Fruit fly (Drosophila melanogaster): ENCODE measurements around the gene Tsp66A.

The Tsp66A gene

dm6 chr3L:7471259-7471658, 6.0 kb downstream of the Tsp66A start, which contains the start of gene CG8541:
Gene CG8541 (plus strand): TSS chr3L:7471559.
- no peak for TF ChIP-seq eg (GFP tag; IDR thresholded peaks at IDR 0.05)
- no peak for TF ChIP-seq CG6792 (GFP tag; optimal IDR thresholded peaks at IDR 0.05)
- no peak for TF ChIP-seq CG9139 (GFP tag; optimal IDR thresholded peaks at IDR 0.05)
- TF ChIP-seq CG34406 (GFP tag; optimal IDR thresholded peaks at IDR 0.05): no peak
- no peak for TF ChIP-seq CG11294 (GFP tag; IDR thresholded peaks at IDR 0.05)
- no peak for TF ChIP-seq Ets96B (tag; optimal IDR thresholded peaks at IDR 0.05)
- no peak for TF ChIP-seq CG3919 (GFP tag; optimal IDR thresholded peaks at IDR 0.05)
- no peak for TF ChIP-seq spab (GFP tag; optimal IDR thresholded peaks at IDR 0.05)
- no peak for TF ChIP-seq Gug (GFP tag; IDR thresholded peaks at IDR 0.05)
- TF ChIP-seq OdsH (GFP tag; optimal IDR thresholded peaks at IDR 0.05): no peak
- no peak for TF ChIP-seq dac (GFP tag; optimal IDR thresholded peaks at IDR 0.05)
- no peak for TF ChIP-seq vri (GFP tag; optimal IDR thresholded peaks at IDR 0.05)
- TF ChIP-seq CG7368 (GFP tag; optimal IDR thresholded peaks at IDR 0.05): no peak
- no peak for TF ChIP-seq dsx (GFP tag; optimal IDR thresholded peaks at IDR 0.05; ENCODE audit: poor library complexity, severe bottlenecking)
- no peak for TF ChIP-seq fkh (GFP tag; optimal IDR thresholded peaks at IDR 0.05)
- no peak for TF ChIP-seq CG11762 (GFP tag; optimal IDR thresholded peaks at IDR 0.05; ENCODE audit: insufficient read depth)
- TF ChIP-seq Lpt (GFP tag; optimal IDR thresholded peaks at IDR 0.05): no peak
- TF ChIP-seq CG32006 (GFP tag; optimal IDR thresholded peaks at IDR 0.05): no peak
- TF ChIP-seq CG31627 (GFP tag; optimal IDR thresholded peaks at IDR 0.05): no peak
- no peak for TF ChIP-seq Sox15 (GFP tag; optimal IDR thresholded peaks at IDR 0.05)

- TF ChIP-seq eg (GFP tag; IDR thresholded peaks at IDR 0.05): no peak
- no peak for TF ChIP-seq net (GFP tag; optimal IDR thresholded peaks at IDR 0.05)
- TF ChIP-seq vri (GFP tag; optimal IDR thresholded peaks at IDR 0.05): no peak
- no peak for TF ChIP-seq CG1621 (tag; optimal IDR thresholded peaks at IDR 0.05)
- TF ChIP-seq fkh (GFP tag; optimal IDR thresholded peaks at IDR 0.05): no peak
- no peak for TF ChIP-seq dac (GFP tag; optimal IDR thresholded peaks at IDR 0.05)
- no peak for TF ChIP-seq Blimp-1 (GFP tag; optimal IDR thresholded peaks at IDR 0.05)
- TF ChIP-seq CG10631 (GFP tag; optimal IDR thresholded peaks at IDR 0.05): no peak
- no peak for TF ChIP-seq Ets96B (tag; optimal IDR thresholded peaks at IDR 0.05)
These were observed 10.0 kb downstream of the Tsp66A start, which contains the start of gene CG43292 for dm6 chr3L:7475270-7475669. Gene CG43292 (plus strand): TSS chr3L:7475570.

dm6 chr3L:7485667-7486066, 20.4 kb downstream of the Tsp66A start, which contains the start of gene mthl6:
Gene mthl6 (plus strand): TSS chr3L:7485967.
- TF ChIP-seq Blimp-1 (GFP tag; optimal IDR thresholded peaks at IDR 0.05) (no peak), Hr4 (GFP tag; optimal IDR thresholded peaks at IDR 0.05) (no peak), Eip93F (GFP tag; optimal IDR thresholded peaks at IDR 0.05) (no peak), Eip78C (GFP tag) (no peak), Sox102F (GFP tag; optimal IDR thresholded peaks at IDR 0.05) (no peak), topi (GFP tag; optimal IDR thresholded peaks at IDR 0.05) (no peak), Hr39 (GFP tag; optimal IDR thresholded peaks at IDR 0.05) (no peak), acj6 (GFP tag; optimal IDR thresholded peaks at IDR 0.05) (no peak), spab (GFP tag; optimal IDR thresholded peaks at IDR 0.05) (no peak), CG34406 (GFP tag; optimal IDR thresholded peaks at IDR 0.05) (no peak), CG8119 (GFP tag; IDR thresholded peaks at IDR 0.05) (no peak), Smox (GFP tag; optimal IDR thresholded peaks at IDR 0.05) (no peak), svp (GFP tag) (no peak), Sox14 (GFP tag; optimal IDR thresholded peaks at IDR 0.05) (no peak), Ets21C (GFP tag; optimal IDR thresholded peaks at IDR 0.05) (no peak)

- TF ChIP-seq CG8119 (GFP tag; IDR thresholded peaks at IDR 0.05) (no peak), svp (GFP tag) (peak; percentile 40)
These were observed 26.3 kb downstream of the Tsp66A start, which contains the start of gene Cyp316a1 for dm6 chr3L:7491564-7491963. Gene Cyp316a1 (plus strand): TSS chr3L:7491864.
